Fruit fly (Drosophila melanogaster) S2 (cell line): Measurements from ENCODE around the gene mdy.

ENCODE experiments used
- CG8478 ChIP-seq: fragments of >200 bp; optimal IDR thresholded peaks from 2 replicates; lab custom pipeline; 2018
- CTCF ChIP-seq, 2 experiments: fragments of >200 bp; optimal IDR thresholded peaks; 2 replicates each; lab custom pipeline; 2018

DNA sequence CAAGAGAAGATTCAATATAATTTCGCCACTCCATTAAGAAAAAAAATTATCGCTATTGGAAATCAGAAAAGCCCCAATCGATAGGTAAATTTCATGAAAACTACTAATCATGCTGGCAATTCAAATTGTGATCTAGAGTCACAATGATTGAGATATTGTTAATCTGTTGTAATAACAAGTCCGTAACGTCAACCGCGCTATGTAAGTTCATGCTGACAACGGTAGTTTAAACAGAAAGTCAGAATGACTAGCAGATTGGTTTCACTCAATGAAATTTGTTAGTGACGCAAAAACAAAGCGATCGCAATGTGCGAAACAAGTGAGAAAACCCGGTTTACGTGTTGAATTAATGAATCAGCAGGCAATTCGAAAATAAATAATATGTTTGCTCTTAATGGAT lies 40.7 kb downstream of the mdy start:
- TF ChIP-seq CG8478 (lab: Kevin White, UChicago) (no peak), CTCF (optimal IDR thresholded peaks at IDR 0.05; lab: Kevin White, UChicago) (no peak)
